Worm (Caenorhabditis elegans): Measurements from ENCODE around the gene Y56A3A.7.

Y56A3A.7 gene

DNA sequence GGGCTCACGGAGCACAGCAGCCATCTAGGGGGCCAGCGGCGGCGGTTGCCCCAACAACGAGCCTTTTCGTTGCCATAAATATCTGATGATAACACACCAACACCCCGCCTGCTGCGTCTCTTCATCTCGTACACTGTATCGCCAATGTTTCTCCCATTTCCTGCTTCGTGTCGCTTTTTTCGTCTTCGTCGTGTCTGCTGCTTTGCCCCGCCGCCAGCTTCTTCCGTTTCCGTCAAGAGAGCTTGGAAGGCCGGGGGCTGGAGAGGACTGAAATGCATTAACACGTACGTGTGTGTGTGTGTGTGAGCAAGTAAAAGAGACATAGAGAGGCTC, 10.9 kb downstream of the Y56A3A.7 start (continued):
- TF ChIP-seq Y75B8A.6 (GFP tag; IDR thresholded peaks at IDR 0.05) (no peak), mdl-1 (tag; optimal IDR thresholded peaks at IDR 0.05) (no peak), ceh-28 (tag; optimal IDR thresholded peaks at IDR 0.05) (no peak), daf-12 (tag; optimal IDR thresholded peaks at IDR 0.05) (no peak), F37D6.2 (tag; optimal IDR thresholded peaks at IDR 0.05) (peak; percentile 6), hmg-1.1 (GFP tag; IDR thresholded peaks at IDR 0.05) (peak; percentile 41; the same call in 1 of the 2 replicates), R02D3.7 (tag; optimal IDR thresholded peaks at IDR 0.05) (no peak), spr-1 (tag; optimal IDR thresholded peaks at IDR 0.05) (no peak), egl-27 (tag; optimal IDR thresholded peaks at IDR 0.05) (no peak), ZK337.2 (GFP tag; IDR thresholded peaks at IDR 0.05) (no peak)

DNA sequence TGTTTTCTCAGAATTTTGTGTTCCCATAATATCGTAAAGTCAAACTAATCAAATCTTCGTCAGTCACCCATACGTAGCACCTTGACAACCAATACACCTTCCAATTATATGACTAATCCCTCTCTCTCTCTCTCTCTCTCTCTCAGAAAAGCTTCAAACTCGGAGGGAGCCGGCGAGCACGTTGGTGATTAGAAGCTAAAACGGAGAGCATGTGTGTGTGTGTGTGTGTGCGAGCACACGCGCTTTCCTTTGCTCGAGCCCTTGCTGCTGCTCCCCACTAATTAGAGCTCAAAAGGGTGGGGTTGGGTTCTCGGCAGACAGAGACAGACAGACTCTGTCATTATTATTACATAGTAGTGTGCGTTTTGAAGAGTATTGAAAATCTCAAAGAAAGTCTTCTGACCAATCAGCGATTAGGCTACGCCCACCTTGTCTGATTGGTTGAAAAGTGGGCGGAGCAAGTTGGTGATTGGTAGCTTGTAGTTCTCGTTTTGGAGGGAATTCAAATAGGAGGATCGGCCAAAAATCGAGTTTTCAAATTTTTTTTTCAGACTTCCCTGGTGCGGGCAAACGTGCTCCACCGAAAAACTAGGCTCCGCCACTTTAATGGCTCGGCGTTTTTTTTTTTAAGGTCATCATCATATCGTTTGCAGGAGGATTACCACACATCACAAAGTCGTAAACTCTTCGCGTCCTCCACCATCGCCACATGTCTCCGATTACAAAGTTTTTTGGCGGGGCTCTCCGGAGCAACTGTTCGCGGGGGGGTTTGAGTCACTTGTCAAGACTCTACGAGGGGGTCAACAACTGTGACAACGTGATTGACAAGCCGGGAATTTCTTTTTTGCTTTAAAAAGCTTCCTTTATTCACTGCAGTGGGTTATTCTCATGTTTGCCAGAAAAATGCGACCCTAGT, 11.5 kb downstream of the Y56A3A.7 start:
- TF ChIP-seq nhr-48 (tag; optimal IDR thresholded peaks at IDR 0.05) (no peak), ztf-7 (tag; optimal IDR thresholded peaks at IDR 0.05) (no peak), nhr-25 (tag; optimal IDR thresholded peaks at IDR 0.05; ENCODE audit: borderline replicate concordance, insufficient read depth) (no peak), Y48G9A.11 (GFP tag; IDR thresholded peaks at IDR 0.05) (no peak), aha-1 (tag) (no peak), mxl-3 (GFP tag; optimal IDR thresholded peaks at IDR 0.05) (peak; percentile 68), Y75B8A.6 (GFP tag; IDR thresholded peaks at IDR 0.05) (no peak), madf-5 (GFP tag; IDR thresholded peaks at IDR 0.05) (no peak), gei-8 (GFP tag; optimal IDR thresholded peaks at IDR 0.05) (no peak), mxl-2 (GFP tag; conservative IDR thresholded peaks at IDR 0.05) (no peak), daf-16 (GFP tag; optimal IDR thresholded peaks at IDR 0.05) (peak in 1 of 2 experiments; percentile 1), daf-16 (tag; optimal IDR thresholded peaks at IDR 0.05) (no peak), dmd-8 (GFP tag; IDR thresholded peaks at IDR 0.05) (0 out of 2 replicates have a peak, but pooled peaks have one; percentile 11), ceh-82 (tag; optimal IDR thresholded peaks at IDR 0.05) (no peak), lin-15B (tag; optimal IDR thresholded peaks at IDR 0.05) (no peak), snpc-1.2 (GFP tag; IDR thresholded peaks at IDR 0.05) (no peak), lim-7 (GFP tag; IDR thresholded peaks at IDR 0.05) (no peak), dmd-6 (GFP tag; IDR thresholded peaks at IDR 0.05) (no peak), unc-62 (GFP tag; optimal IDR thresholded peaks at IDR 0.05 in 1 of 2) (peak in 1 of 2 experiments; percentile 96), unc-62 (tag; optimal IDR thresholded peaks at IDR 0.05) (no peak), fos-1 (tag; optimal IDR thresholded peaks at IDR 0.05) (no peak), Y5F2A.4 (GFP tag; optimal IDR thresholded peaks at IDR 0.05) (no peak), hlh-11 (tag; optimal IDR thresholded peaks at IDR 0.05) (peak; percentile 37), nhr-10 (tag; optimal IDR thresholded peaks at IDR 0.05) (no peak), cey-2 (tag; optimal IDR thresholded peaks at IDR 0.05; ENCODE audit: borderline replicate concordance, insufficient read depth) (no peak), F26F4.8 (GFP tag; conservative IDR thresholded peaks at IDR 0.05) (no peak), mdl-1 (tag; optimal IDR thresholded peaks at IDR 0.05) (no peak), unc-130 (GFP tag; optimal IDR thresholded peaks at IDR 0.05) (no peak), lin-29 (GFP tag; IDR thresholded peaks at IDR 0.05) (no peak), zfp-2 (tag; optimal IDR thresholded peaks at IDR 0.05) (no peak), spr-1 (tag; optimal IDR thresholded peaks at IDR 0.05) (no peak), hlh-30 (tag; optimal IDR thresholded peaks at IDR 0.05; ENCODE audit: insufficient read depth) (peak; percentile 29), lsy-2 (tag; optimal IDR thresholded peaks at IDR 0.05) (peak in 1 of 2 experiments; percentile 18)
